Worm (Caenorhabditis elegans) whole organism, L3 larva: ENCODE results near the gene srw-107.

Experiments
- R02D3.7 ChIP-seq: fragments of 150-350 bp; optimal IDR thresholded peaks from 2 replicates; lab custom pipeline; 2014; ENCODE audit warnings: missing biosample characterization, missing genetic modification characterization
- ZK546.5 ChIP-seq: sonication (generic microtip); optimal IDR thresholded peaks from 2 replicates; lab custom pipeline; 2017; ENCODE audit warnings: missing biosample characterization, missing genetic modification characterization
- aly-2 ChIP-seq: fragments of 150-350 bp; optimal IDR thresholded peaks from 2 replicates; lab custom pipeline; 2014; ENCODE audit warnings: missing biosample characterization, missing genetic modification characterization
- ama-1 ChIP-seq: fragments of 150-350 bp; optimal IDR thresholded peaks from 2 replicates; lab custom pipeline; 2018
- ceh-16 ChIP-seq: sonication (generic microtip); optimal IDR thresholded peaks from 2 replicates; lab custom pipeline; 2017; ENCODE audit warnings: missing biosample characterization, missing genetic modification characterization
- ceh-28 ChIP-seq: fragments of 150-350 bp; optimal IDR thresholded peaks from 2 replicates; lab custom pipeline; 2014; ENCODE audit warnings: missing biosample characterization, missing genetic modification reagents, missing genetic modification characterization
- ceh-82 ChIP-seq: fragments of 150-350 bp; optimal IDR thresholded peaks from 2 replicates; lab custom pipeline; 2014; ENCODE audit warnings: missing biosample characterization, missing genetic modification characterization
- ceh-9 ChIP-seq: sonication (generic microtip); optimal IDR thresholded peaks from 2 replicates; lab custom pipeline; 2018; ENCODE audit warnings: missing biosample characterization, missing genetic modification characterization
- daf-12 ChIP-seq: fragments of 150-350 bp; optimal IDR thresholded peaks from 2 replicates; lab custom pipeline; 2014; ENCODE audit warnings: missing biosample characterization, missing genetic modification reagents, missing genetic modification characterization
- egl-27 ChIP-seq: sonication (generic microtip); optimal IDR thresholded peaks from 4 replicates; lab custom pipeline; 2017; ENCODE audit warnings: missing biosample characterization, missing genetic modification reagents, missing genetic modification characterization
- elt-1 ChIP-seq: fragments of 150-350 bp; optimal IDR thresholded peaks from 2 replicates; lab custom pipeline; 2014; ENCODE audit warnings: missing biosample characterization, missing genetic modification characterization
- elt-2 ChIP-seq: sonication (generic microtip); optimal IDR thresholded peaks from 2 replicates; lab custom pipeline; 2016; ENCODE audit warnings: missing genetic modification reagents, mild to moderate bottlenecking, missing genetic modification characterization, missing compliant biosample characterization
- elt-3 ChIP-seq, 3 experiments: fragments of 150-350 bp in 1 of 3; sonication (generic microtip) in 2 of 3; optimal IDR thresholded peaks; 2 replicates in 2 of 3; 4 replicates in 1 of 3; lab custom pipeline; 2014 to 2017; ENCODE audit warnings: missing biosample characterization in 3 of 3, missing genetic modification characterization in 3 of 3
- eor-1 ChIP-seq, 2 experiments: fragments of 150-350 bp; optimal IDR thresholded peaks; 2 replicates each; lab custom pipeline; 2014 to 2018; ENCODE audit warnings: missing biosample characterization in 2 of 2, missing genetic modification characterization in 2 of 2
- fkh-10 ChIP-seq: sonication (generic microtip); optimal IDR thresholded peaks from 2 replicates; lab custom pipeline; 2017; ENCODE audit warnings: missing biosample characterization, missing genetic modification reagents, missing genetic modification characterization
- fkh-2 ChIP-seq: fragments of 150-350 bp; optimal IDR thresholded peaks from 2 replicates; lab custom pipeline; 2014; ENCODE audit warnings: missing biosample characterization, missing genetic modification reagents, missing genetic modification characterization
- lin-15B ChIP-seq: fragments of 150-350 bp; optimal IDR thresholded peaks from 2 replicates; lab custom pipeline; 2014; ENCODE audit warnings: missing biosample characterization, missing genetic modification characterization
- lin-39 ChIP-seq: fragments of 150-350 bp; optimal IDR thresholded peaks from 2 replicates; lab custom pipeline; 2018; ENCODE audit warnings: missing biosample characterization, missing genetic modification reagents, missing genetic modification characterization
- lsy-12 ChIP-seq: sonication (generic microtip); optimal IDR thresholded peaks from 2 replicates; lab custom pipeline; 2016; ENCODE audit warnings: mild to moderate bottlenecking, missing genetic modification characterization, missing compliant biosample characterization
- mml-1 ChIP-seq: fragments of 150-350 bp; sonication (generic microtip); optimal IDR thresholded peaks from 3 replicates; lab custom pipeline; 2014; ENCODE audit warnings: missing biosample characterization, missing genetic modification characterization
- nhr-12 ChIP-seq: fragments of 150-350 bp; optimal IDR thresholded peaks from 2 replicates; lab custom pipeline; 2014; ENCODE audit warnings: missing biosample characterization, missing genetic modification characterization
- nhr-23 ChIP-seq: fragments of 150-350 bp; optimal IDR thresholded peaks from 2 replicates; lab custom pipeline; 2014; ENCODE audit warnings: missing biosample characterization, missing genetic modification reagents, missing genetic modification characterization
- nhr-237 ChIP-seq: fragments of 150-350 bp; optimal IDR thresholded peaks from 2 replicates; lab custom pipeline; 2014; ENCODE audit warnings: missing biosample characterization, missing genetic modification characterization
- nhr-25 ChIP-seq: sonication (generic microtip); optimal IDR thresholded peaks from 2 replicates; lab custom pipeline; 2017; ENCODE audit warnings: missing biosample characterization, missing genetic modification characterization
- nhr-28 ChIP-seq: fragments of 150-350 bp; optimal IDR thresholded peaks from 2 replicates; lab custom pipeline; 2014; ENCODE audit warnings: missing biosample characterization, missing genetic modification characterization
- nhr-43 ChIP-seq: sonication (generic microtip); optimal IDR thresholded peaks from 2 replicates; lab custom pipeline; 2016; ENCODE audit warnings: mild to moderate bottlenecking, missing genetic modification characterization, missing compliant biosample characterization; ENCODE audit not compliant: poor library complexity, severe bottlenecking
- nhr-76 ChIP-seq: fragments of 150-350 bp; sonication (generic microtip); optimal IDR thresholded peaks from 5 replicates; lab custom pipeline; 2014; ENCODE audit warnings: missing biosample characterization, missing genetic modification characterization
- nhr-77 ChIP-seq: fragments of 150-350 bp; optimal IDR thresholded peaks from 2 replicates; lab custom pipeline; 2014; ENCODE audit warnings: missing biosample characterization, missing genetic modification characterization
- pqm-1 ChIP-seq: fragments of 150-350 bp; optimal IDR thresholded peaks from 2 replicates; lab custom pipeline; 2017; ENCODE audit warnings: missing biosample characterization, missing genetic modification characterization, inconsistent platforms
- sea-2 ChIP-seq: fragments of 150-350 bp; sonication (generic microtip); optimal IDR thresholded peaks from 4 replicates; lab custom pipeline; 2014; ENCODE audit warnings: missing biosample characterization, missing genetic modification reagents, missing genetic modification characterization
- skn-1 ChIP-seq: fragments of 150-350 bp; optimal IDR thresholded peaks from 2 replicates; lab custom pipeline; 2014; ENCODE audit warnings: missing biosample characterization, missing genetic modification characterization
- snpc-4 ChIP-seq: fragments of 150-350 bp; optimal IDR thresholded peaks from 2 replicates; lab custom pipeline; 2014; ENCODE audit warnings: missing biosample characterization, missing genetic modification characterization
- tbx-2 ChIP-seq: sonication (generic microtip); optimal IDR thresholded peaks from 2 replicates; lab custom pipeline; 2016; ENCODE audit warnings: mild to moderate bottlenecking, missing genetic modification characterization, missing compliant biosample characterization
- unc-39 ChIP-seq: sonication (generic microtip); optimal IDR thresholded peaks from 4 replicates; lab custom pipeline; 2017; ENCODE audit warnings: missing biosample characterization, missing genetic modification characterization
- unc-62 ChIP-seq: fragments of 150-350 bp; sonication (generic microtip); optimal IDR thresholded peaks from 4 replicates; lab custom pipeline; 2014; ENCODE audit warnings: missing biosample characterization, missing genetic modification reagents, missing genetic modification characterization
- zag-1 ChIP-seq: fragments of 150-350 bp; optimal IDR thresholded peaks from 2 replicates; lab custom pipeline; 2014; ENCODE audit warnings: missing biosample characterization, missing genetic modification characterization
- ztf-4 ChIP-seq: fragments of 150-350 bp; optimal IDR thresholded peaks from 2 replicates; lab custom pipeline; 2014; ENCODE audit warnings: missing biosample characterization, missing genetic modification characterization

Gene srw-107

DNA sequence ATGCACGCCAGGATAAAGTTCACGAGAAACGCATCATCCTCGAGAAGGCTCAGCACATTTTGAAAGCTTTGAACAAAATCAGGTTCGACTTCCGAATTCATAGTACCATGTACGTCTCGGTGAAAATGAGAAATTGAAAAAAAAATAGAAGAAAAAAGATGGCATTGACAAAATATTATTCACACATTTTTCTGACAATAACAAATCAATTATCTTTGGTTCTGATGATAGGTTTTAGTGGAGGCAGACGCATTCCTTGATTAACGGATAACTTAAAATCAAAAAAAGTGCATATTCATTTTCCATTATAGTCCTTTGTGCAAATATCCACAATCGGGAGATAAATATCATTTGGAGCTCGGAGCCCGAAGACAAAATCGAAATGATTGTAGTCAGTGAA, at the start of gene srw-107:
srw-107 (minus strand) TSS at position 101 of the 400 bp plus-strand sequence.
- TF ChIP-seq daf-12 (tag; lab: Kevin White, UChicago) (no peak), fkh-10 (no peak)

DNA sequence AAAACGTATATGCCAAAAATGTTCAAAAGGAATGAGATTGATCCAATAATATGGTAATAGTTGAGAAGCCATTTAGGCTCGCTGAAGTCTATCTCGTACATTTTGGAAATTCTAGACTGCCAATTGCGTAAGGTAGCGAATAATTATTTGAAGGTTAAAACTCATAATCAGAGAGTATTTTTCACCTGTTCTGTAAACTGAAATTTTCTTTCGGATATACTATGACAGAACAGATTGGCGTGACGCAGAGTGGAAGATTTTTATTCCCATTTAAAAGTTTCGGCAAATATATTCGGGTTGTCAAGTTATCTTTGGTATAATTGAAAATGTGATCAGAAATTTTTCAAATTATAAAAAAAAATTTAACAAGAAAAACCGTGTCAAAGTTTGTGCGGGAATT, 46.7 kb upstream of the srw-107 start, which contains the start of gene sri-72:
sri-72 (minus strand) TSS at position 101 of the 400 bp plus-strand sequence.
- TF ChIP-seq eor-1 (tag; optimal IDR thresholded peaks at IDR 0.05; lab: Kevin White, UChicago) (no peak), zag-1 (tag; lab: Kevin White, UChicago) (no peak), pqm-1 (tag; lab: Kevin White, UChicago) (no peak), nhr-12 (tag; lab: Kevin White, UChicago) (no peak), fkh-10 (no peak)
- TF ChIP-seq, all 47 proteins: peak for 0

- TF ChIP-seq nhr-43 = no peak
- TF ChIP-seq ceh-82 (tag; lab: Kevin White, UChicago) = no peak
- no peak for TF ChIP-seq elt-1 (tag; lab: Kevin White, UChicago)
- no peak for TF ChIP-seq sea-2 (GFP tag; lab: Kevin White, UChicago)
- TF ChIP-seq nhr-23 (tag; lab: Kevin White, UChicago) = no peak
- TF ChIP-seq snpc-4 (tag; lab: Kevin White, UChicago) = no peak
- no peak for TF ChIP-seq R02D3.7 (tag; lab: Kevin White, UChicago)
- no peak for TF ChIP-seq lin-15B (tag; lab: Kevin White, UChicago)
- no peak for TF ChIP-seq nhr-28 (tag; lab: Kevin White, UChicago)
- no peak for TF ChIP-seq nhr-77 (tag; lab: Kevin White, UChicago)
- TF ChIP-seq egl-27 (tag; lab: Kevin White, UChicago) = no peak
- TF ChIP-seq unc-62 = no peak
- TF ChIP-seq aly-2 (tag; lab: Kevin White, UChicago) = no peak
- TF ChIP-seq fkh-2 (tag; lab: Kevin White, UChicago) = no peak
- TF ChIP-seq lin-39 = no peak
- TF ChIP-seq tbx-2 (tag; lab: Kevin White, UChicago) = no peak
Measured at ce11 chrV:565984-566383, 44.6 kb upstream of the srw-107 start, which contains the start of gene sri-73. sri-73 (minus strand) TSS chrV:566084.

DNA sequence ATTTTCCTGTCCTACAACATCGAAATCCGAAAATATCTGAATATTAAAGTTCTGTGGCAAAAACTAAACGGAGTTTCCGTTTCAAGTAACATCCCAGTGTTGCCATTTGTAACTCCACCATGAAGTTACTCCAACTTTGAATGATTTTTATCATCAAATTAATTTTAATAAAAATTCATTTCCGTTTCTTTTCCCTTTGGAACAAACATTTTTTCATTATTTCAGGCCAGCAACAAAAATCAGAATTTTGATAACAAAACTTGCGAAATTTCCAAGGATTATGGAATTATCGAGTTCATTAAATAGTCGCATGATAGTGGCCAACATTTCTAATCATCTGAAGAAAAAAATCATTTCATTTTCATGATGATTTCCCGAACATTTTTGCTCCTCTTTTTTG, 41.4 kb upstream of the srw-107 start, which contains the start of gene C14C6.2:
C14C6.2 (plus strand) TSS at position 301 of the 400 bp plus-strand sequence.
- TF ChIP-seq unc-39 (tag; lab: Kevin White, UChicago) (no peak), elt-2 (tag; lab: Kevin White, UChicago) (peak; percentile 9)

DNA sequence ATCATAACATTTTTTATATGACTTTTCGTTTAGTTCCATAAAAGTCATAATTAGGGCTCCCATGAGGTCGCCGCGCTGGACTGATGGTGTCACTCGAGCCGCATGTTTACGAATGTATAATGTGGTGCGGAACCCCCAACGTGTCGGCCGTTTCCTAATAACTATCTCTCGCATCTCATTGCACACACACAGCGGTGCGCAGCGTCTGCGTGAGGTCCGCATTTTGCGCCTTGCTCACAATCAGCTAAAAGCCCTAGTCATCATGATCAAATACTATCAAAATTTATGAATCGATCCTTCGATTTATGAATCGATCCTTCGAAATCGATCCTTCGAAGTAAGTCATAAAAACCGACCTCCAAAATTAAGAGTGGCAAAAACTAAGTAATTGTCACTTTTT, 38.5 kb upstream of the srw-107 start, which contains the start of gene srx-7:
srx-7 (plus strand) TSS at position 256 of the 400 bp plus-strand sequence.
- TF ChIP-seq skn-1 (tag; lab: Kevin White, UChicago) = no peak
- TF ChIP-seq elt-1 (tag; lab: Kevin White, UChicago) = no peak
- no peak for TF ChIP-seq elt-2 (tag; lab: Kevin White, UChicago)
- no peak for TF ChIP-seq ztf-4
- TF ChIP-seq ceh-28 (tag; lab: Kevin White, UChicago) = no peak
- TF ChIP-seq snpc-4 (tag; lab: Kevin White, UChicago) = no peak
- TF ChIP-seq ceh-9 (tag; lab: Kevin White, UChicago) = no peak
- TF ChIP-seq nhr-77 (tag; lab: Kevin White, UChicago) = no peak
- TF ChIP-seq lsy-12 = no peak
- no peak for TF ChIP-seq ceh-16
- no peak for TF ChIP-seq nhr-25 (tag; lab: Kevin White, UChicago)
- TF ChIP-seq egl-27 (tag; lab: Kevin White, UChicago) = no peak
- no peak for TF ChIP-seq ceh-82 (tag; lab: Kevin White, UChicago)
- TF ChIP-seq unc-39 (tag; lab: Kevin White, UChicago) = no peak
- TF ChIP-seq daf-12 (tag; lab: Kevin White, UChicago) = no peak
- no peak for TF ChIP-seq mml-1 (tag; lab: Kevin White, UChicago)
- TF ChIP-seq ama-1 (lab: Kevin White, UChicago) = no peak

DNA sequence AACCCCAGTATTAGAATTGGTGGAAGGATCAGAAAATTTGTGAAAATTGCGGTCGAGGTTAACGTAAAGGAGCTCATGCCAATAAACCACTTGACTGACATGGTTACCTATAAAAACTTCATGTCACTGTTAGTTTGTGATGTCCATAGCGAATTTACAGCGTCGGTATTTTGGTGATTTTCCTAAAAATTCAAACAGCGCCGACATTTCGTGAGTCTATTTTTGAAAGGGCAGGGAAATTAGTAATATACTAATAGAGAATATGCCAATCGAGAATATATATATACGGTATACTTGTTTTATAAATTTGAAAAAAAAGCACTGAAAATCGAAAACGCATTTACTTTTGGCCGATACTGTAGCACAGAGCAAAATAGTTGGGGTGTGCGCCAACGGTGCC, 34.6 kb upstream of the srw-107 start, which contains the start of gene srx-8:
srx-8 (minus strand) TSS at position 101 of the 400 bp plus-strand sequence.
- TF ChIP-seq nhr-43 (no peak), nhr-76 (tag; lab: Kevin White, UChicago) (no peak), mml-1 (tag; lab: Kevin White, UChicago) (no peak), tbx-2 (tag; lab: Kevin White, UChicago) (no peak), ceh-82 (tag; lab: Kevin White, UChicago) (no peak), nhr-237 (tag; lab: Kevin White, UChicago) (no peak), elt-3 (tag; optimal IDR thresholded peaks at IDR 0.05; lab: Kevin White, UChicago) (no peak), ZK546.5 (no peak)
